Worm (Caenorhabditis elegans): ENCODE results near the gene ceh-89.

ce11 chrX:14131476-14131875 is 10.3 kb upstream of the ceh-89 start:
- TF ChIP-seq aly-2 (tag; optimal IDR thresholded peaks at IDR 0.05): no peak
- TF ChIP-seq blmp-1 (tag; optimal IDR thresholded peaks at IDR 0.05; ENCODE audit: insufficient read depth): no peak
- TF ChIP-seq zag-1 (tag; optimal IDR thresholded peaks at IDR 0.05): no peak
- TF ChIP-seq skn-1 (tag; optimal IDR thresholded peaks at IDR 0.05): no peak
- TF ChIP-seq ztf-11 (tag; optimal IDR thresholded peaks at IDR 0.05): no peak
- TF ChIP-seq lsy-2 (tag; optimal IDR thresholded peaks at IDR 0.05): no peak
- TF ChIP-seq elt-3 (tag; optimal IDR thresholded peaks at IDR 0.05): no peak
- no peak for TF ChIP-seq dmd-4 (tag; optimal IDR thresholded peaks at IDR 0.05)
- TF ChIP-seq elt-1 (tag; optimal IDR thresholded peaks at IDR 0.05): no peak
- TF ChIP-seq snpc-4 (tag; optimal IDR thresholded peaks at IDR 0.05): no peak
- no peak for TF ChIP-seq nhr-77 (tag; optimal IDR thresholded peaks at IDR 0.05)

Data from whole organism, L2 larva.